Worm (Caenorhabditis elegans): ENCODE data around the gene Y51H7C.9.

ce11 chrII:1400105-1400504, 11.2 kb downstream of the Y51H7C.9 start, which contains the start of gene F54D12.1:
- TF ChIP-seq med-1 (GFP tag; optimal IDR thresholded peaks at IDR 0.05; ENCODE audit: insufficient read depth) (no peak), flt-1 (GFP tag; IDR thresholded peaks at IDR 0.05) (no peak), tab-1 (GFP tag; IDR thresholded peaks at IDR 0.05) (no peak), cog-1 (tag; optimal IDR thresholded peaks at IDR 0.05) (no peak), T22C8.4 (GFP tag; IDR thresholded peaks at IDR 0.05) (no peak), klf-2 (GFP tag; conservative IDR thresholded peaks at IDR 0.05) (no peak)

Measured in whole organism, midembryonic.